Worm (Caenorhabditis elegans): ENCODE results near the gene srw-63.
A peak's percentile ranks its signal among the peaks of the same experiment; 100 is the strongest.

The srw-63 gene

ce11 chrIV:13982425-13982824, 33.3 kb downstream of the srw-63 start, which contains the start of gene gei-18:
gei-18 (minus strand) TSS chrIV:13982525.
- TF ChIP-seq tab-1 (GFP tag; IDR thresholded peaks at IDR 0.05): no peak
- no peak for TF ChIP-seq ztf-29 (GFP tag; IDR thresholded peaks at IDR 0.05)
- TF ChIP-seq T22C8.4 (GFP tag; IDR thresholded peaks at IDR 0.05): no peak
- no peak for TF ChIP-seq ztf-23 (GFP tag; IDR thresholded peaks at IDR 0.05)
- no peak for TF ChIP-seq flt-1 (GFP tag; IDR thresholded peaks at IDR 0.05)
- no peak for TF ChIP-seq cog-1 (tag; optimal IDR thresholded peaks at IDR 0.05)
- no peak for TF ChIP-seq med-1 (GFP tag; optimal IDR thresholded peaks at IDR 0.05; ENCODE audit: insufficient read depth)
- TF ChIP-seq ref-1 (GFP tag; conservative IDR thresholded peaks at IDR 0.05): no peak

DNA sequence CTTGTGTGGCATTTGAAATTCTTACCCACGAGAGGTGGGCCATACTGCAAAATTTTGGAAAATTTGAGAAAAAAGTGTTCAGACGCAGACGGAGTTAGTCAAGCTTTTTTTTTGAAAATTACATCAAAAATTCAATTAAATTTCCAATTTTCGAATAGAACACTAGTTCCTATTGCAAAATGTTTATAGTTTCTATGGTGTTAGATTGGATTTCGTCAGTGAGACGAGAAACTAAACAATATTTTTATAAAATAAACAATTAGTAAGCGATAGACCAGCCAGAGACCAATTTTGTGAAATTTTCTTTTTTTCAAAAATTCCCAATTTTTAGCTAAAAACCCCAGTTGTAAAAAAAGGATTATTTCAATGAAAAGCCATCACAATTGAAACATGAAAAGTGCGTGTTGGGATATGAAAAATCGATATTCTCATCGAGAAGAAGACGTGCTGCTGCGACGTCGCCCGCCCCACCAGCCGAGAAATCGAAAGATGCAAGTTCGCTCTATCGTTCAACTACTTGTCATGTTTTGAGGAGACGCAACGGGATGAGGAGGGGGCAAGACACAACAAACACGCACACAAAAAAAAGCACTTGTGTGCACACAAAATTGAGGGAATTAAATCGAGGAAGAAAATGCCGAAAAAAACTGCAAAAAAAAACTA, 35.8 kb downstream of the srw-63 start, which contains the start of gene dnbp-1:
dnbp-1 (minus strand) TSS at position 51 of the 663 bp plus-strand sequence.
- TF ChIP-seq T22C8.4 (GFP tag; IDR thresholded peaks at IDR 0.05) (peak; percentile 82), flt-1 (GFP tag; IDR thresholded peaks at IDR 0.05) (peak; percentile 33; the same call in 1 of the 2 replicates), klf-2 (GFP tag; conservative IDR thresholded peaks at IDR 0.05) (no peak), cog-1 (tag; optimal IDR thresholded peaks at IDR 0.05) (peak; percentile 89)

Measured in whole organism, midembryonic.